Fruit fly (Drosophila melanogaster) whole organism, embryonic: ENCODE results near the gene BomBc3.

Experiments
- Ada2b ChIP-seq: fragments of 200-800 bp; sonication (Bioruptor generic); IDR thresholded peaks from 2 replicates; pipeline ENCODE4 v1.3.6; 2022; ENCODE audit warnings: missing biosample characterization, missing genetic modification characterization
- Asciz ChIP-seq: fragments of 200-800 bp; sonication (Bioruptor generic); optimal IDR thresholded peaks from 2 replicates; lab custom pipeline; 2017; ENCODE audit warnings: missing biosample characterization, mild to moderate bottlenecking, missing genetic modification characterization, missing genetic modification reagents
- BEAF-32 ChIP-seq: fragments of 200-800 bp; sonication (Bioruptor generic); optimal IDR thresholded peaks from 3 replicates; lab custom pipeline; 2017; ENCODE audit warnings: missing biosample characterization, missing genetic modification characterization, mild to moderate bottlenecking, moderate library complexity, missing genetic modification reagents
- CG10209 ChIP-seq: fragments of 200-800 bp; sonication (Bioruptor generic); optimal IDR thresholded peaks from 3 replicates; lab custom pipeline; 2017; ENCODE audit warnings: missing biosample characterization, mild to moderate bottlenecking, missing genetic modification characterization, missing genetic modification reagents
- CG10462 ChIP-seq: fragments of 200-800 bp; sonication (Bioruptor generic); optimal IDR thresholded peaks from 2 replicates; lab custom pipeline; 2016; ENCODE audit warnings: missing biosample characterization, missing genetic modification characterization
- CG11093 ChIP-seq: fragments of 200-800 bp; sonication (Bioruptor generic); IDR thresholded peaks from 3 replicates; pipeline ENCODE4 v1.3.6; 2022; ENCODE audit warnings: missing biosample characterization, missing genetic modification characterization
- CG11695 ChIP-seq: fragments of 200-800 bp; sonication (Bioruptor generic); IDR thresholded peaks from 3 replicates; pipeline ENCODE4 v1.3.6; 2022; ENCODE audit warnings: missing biosample characterization, missing genetic modification characterization
- CG12659 ChIP-seq: fragments of 200-800 bp; sonication (Bioruptor generic); optimal IDR thresholded peaks from 3 replicates; lab custom pipeline; 2017; ENCODE audit warnings: mild to moderate bottlenecking, missing biosample characterization, missing genetic modification reagents, missing genetic modification characterization
- CG1529 ChIP-seq: fragments of 200-800 bp; sonication (Bioruptor generic); optimal IDR thresholded peaks from 3 replicates; lab custom pipeline; 2018; ENCODE audit warnings: missing biosample characterization, missing genetic modification characterization
- CG16863 ChIP-seq: fragments of 200-800 bp; sonication (Bioruptor generic); optimal IDR thresholded peaks from 3 replicates; lab custom pipeline; 2016; ENCODE audit warnings: missing biosample characterization, missing genetic modification characterization
- CG17186 ChIP-seq: fragments of 200-800 bp; sonication (Bioruptor generic); optimal IDR thresholded peaks from 3 replicates; lab custom pipeline; 2017; ENCODE audit warnings: missing biosample characterization, missing genetic modification reagents, missing genetic modification characterization
- CG2116 ChIP-seq: fragments of 200-800 bp; sonication (Bioruptor generic); optimal IDR thresholded peaks from 3 replicates; lab custom pipeline; 2018; ENCODE audit warnings: missing biosample characterization, mild to moderate bottlenecking, missing genetic modification characterization
- CG30403 ChIP-seq: fragments of 200-800 bp; sonication (Bioruptor generic); optimal IDR thresholded peaks from 3 replicates; lab custom pipeline; 2016; ENCODE audit warnings: missing biosample characterization, missing genetic modification characterization
- CG30431 ChIP-seq: fragments of 200-800 bp; sonication (Bioruptor generic); optimal IDR thresholded peaks from 2 replicates; lab custom pipeline; 2017; ENCODE audit warnings: missing biosample characterization, missing genetic modification characterization
- CG31224 ChIP-seq: fragments of 200-800 bp; sonication (Bioruptor generic); IDR thresholded peaks from 2 replicates; pipeline ENCODE4 v1.3.6; 2022; ENCODE audit warnings: missing biosample characterization, missing genetic modification characterization
- CG33213 ChIP-seq: fragments of 200-800 bp; sonication (Bioruptor generic); optimal IDR thresholded peaks from 3 replicates; lab custom pipeline; 2016; ENCODE audit warnings: missing biosample characterization, missing genetic modification characterization
- CG34376 ChIP-seq: fragments of 200-800 bp; sonication (Bioruptor generic); optimal IDR thresholded peaks from 2 replicates; lab custom pipeline; 2018; ENCODE audit warnings: missing biosample characterization, mild to moderate bottlenecking, missing genetic modification characterization
- CG5180 ChIP-seq: fragments of 200-800 bp; sonication (Bioruptor generic); optimal IDR thresholded peaks from 3 replicates; lab custom pipeline; 2017; ENCODE audit warnings: missing biosample characterization, missing genetic modification characterization, mild to moderate bottlenecking, moderate library complexity, missing genetic modification reagents
- CG7963 ChIP-seq: fragments of 200-800 bp; sonication (Bioruptor generic); IDR thresholded peaks from 3 replicates; pipeline ENCODE4 v1.3.6; 2022; ENCODE audit warnings: missing biosample characterization, missing genetic modification characterization; ENCODE audit not compliant: partially characterized antibody
- CG8281 ChIP-seq: fragments of 200-800 bp; sonication (Bioruptor generic); optimal IDR thresholded peaks from 2 replicates; lab custom pipeline; 2018; ENCODE audit warnings: missing biosample characterization, mild to moderate bottlenecking, missing genetic modification characterization, moderate library complexity
- CG8388 ChIP-seq: fragments of 200-800 bp; sonication (Bioruptor generic); optimal IDR thresholded peaks from 2 replicates; lab custom pipeline; 2019; ENCODE audit warnings: missing biosample characterization, mild to moderate bottlenecking, missing genetic modification characterization, moderate library complexity
- Camta ChIP-seq: fragments of 200-800 bp; sonication (Bioruptor generic); optimal IDR thresholded peaks from 2 replicates; lab custom pipeline; 2016; ENCODE audit warnings: missing biosample characterization, missing genetic modification characterization
- Dip3 ChIP-seq: fragments of 200-800 bp; sonication (Bioruptor generic); optimal IDR thresholded peaks from 3 replicates; lab custom pipeline; 2016; ENCODE audit warnings: missing biosample characterization, missing genetic modification characterization
- Drgx ChIP-seq: fragments of 200-800 bp; sonication (Bioruptor generic); IDR thresholded peaks from 2 replicates; pipeline ENCODE4 v1.3.6; 2022; ENCODE audit warnings: missing biosample characterization, missing genetic modification characterization
- H2.0 ChIP-seq: fragments of 200-800 bp; sonication (Bioruptor generic); IDR thresholded peaks from 2 replicates; pipeline ENCODE4 v1.3.6; 2022; ENCODE audit warnings: missing biosample characterization, missing genetic modification characterization
- Hsf ChIP-seq: fragments of 200-800 bp; sonication (Bioruptor generic); optimal IDR thresholded peaks from 3 replicates; lab custom pipeline; 2016; ENCODE audit warnings: missing biosample characterization, missing genetic modification characterization
- Lhr ChIP-seq: fragments of 200-800 bp; sonication (Bioruptor generic); optimal IDR thresholded peaks from 3 replicates; lab custom pipeline; 2017; ENCODE audit warnings: mild to moderate bottlenecking, missing biosample characterization, missing genetic modification reagents, missing genetic modification characterization
- Mad ChIP-seq: fragments of 200-800 bp; sonication (Bioruptor generic); optimal IDR thresholded peaks from 2 replicates; lab custom pipeline; 2016; ENCODE audit warnings: missing biosample characterization, missing genetic modification characterization
- NC2α ChIP-seq: fragments of 200-800 bp; sonication (Bioruptor generic); optimal IDR thresholded peaks from 2 replicates; lab custom pipeline; 2016; ENCODE audit warnings: missing biosample characterization, missing genetic modification characterization
- Nf-YA ChIP-seq: fragments of 200-800 bp; sonication (Bioruptor generic); IDR thresholded peaks from 2 replicates; pipeline ENCODE4 v1.3.6; 2022; ENCODE audit warnings: missing biosample characterization, missing genetic modification characterization
- Oli ChIP-seq: fragments of 200-800 bp; sonication (Bioruptor generic); optimal IDR thresholded peaks from 2 replicates; lab custom pipeline; 2018; ENCODE audit warnings: missing biosample characterization, mild to moderate bottlenecking, missing genetic modification characterization, moderate library complexity
- Rfx ChIP-seq: fragments of 200-800 bp; sonication (Bioruptor generic); IDR thresholded peaks from 2 replicates; pipeline ENCODE4 v1.3.6; 2022; ENCODE audit warnings: missing biosample characterization, missing genetic modification characterization
- Six4 ChIP-seq: fragments of 200-800 bp; sonication (Bioruptor generic); optimal IDR thresholded peaks from 2 replicates; lab custom pipeline; 2016; ENCODE audit warnings: missing biosample characterization, missing genetic modification characterization
- Sry-δ ChIP-seq: fragments of 200-800 bp; sonication (Bioruptor generic); optimal IDR thresholded peaks from 2 replicates; lab custom pipeline; 2016; ENCODE audit warnings: missing biosample characterization, missing genetic modification characterization
- aop ChIP-seq: fragments of 200-800 bp; sonication (Bioruptor generic); IDR thresholded peaks from 2 replicates; pipeline ENCODE4 v1.3.6; 2022; ENCODE audit warnings: missing biosample characterization, missing genetic modification characterization
- bsh ChIP-seq, 2 experiments: fragments of 200-800 bp; sonication (Bioruptor generic); optimal IDR thresholded peaks; 2 replicates each; lab custom pipeline; 2017 to 2018; ENCODE audit warnings: mild to moderate bottlenecking in 2 of 2, missing biosample characterization in 2 of 2, missing genetic modification characterization in 2 of 2, moderate library complexity in 1 of 2
- chm ChIP-seq: fragments of 200-800 bp; sonication (Bioruptor generic); IDR thresholded peaks from 2 replicates; pipeline ENCODE4 v1.3.6; 2022; ENCODE audit warnings: missing biosample characterization, missing genetic modification characterization
- croc ChIP-seq: fragments of 200-800 bp; sonication (Bioruptor generic); conservative IDR thresholded peaks from 3 replicates; pipeline ENCODE4 v1.3.6; 2022; ENCODE audit warnings: missing biosample characterization, missing genetic modification characterization
- dmrt99B ChIP-seq: fragments of 200-800 bp; sonication (Bioruptor generic); optimal IDR thresholded peaks from 2 replicates; lab custom pipeline; 2018; ENCODE audit warnings: missing biosample characterization, mild to moderate bottlenecking, missing genetic modification characterization, moderate library complexity
- ems ChIP-seq: fragments of 200-800 bp; sonication (Bioruptor generic); optimal IDR thresholded peaks from 3 replicates; lab custom pipeline; 2016; ENCODE audit warnings: missing biosample characterization, missing genetic modification characterization
- ham ChIP-seq: fragments of 200-800 bp; sonication (Bioruptor generic); IDR thresholded peaks from 2 replicates; pipeline ENCODE4 v1.3.6; 2022; ENCODE audit warnings: missing biosample characterization, missing genetic modification characterization
- pb ChIP-seq: fragments of 200-800 bp; sonication (Bioruptor generic); optimal IDR thresholded peaks from 3 replicates; lab custom pipeline; 2016; ENCODE audit warnings: missing biosample characterization, missing genetic modification characterization
- sim ChIP-seq: fragments of 200-800 bp; sonication (Bioruptor generic); IDR thresholded peaks from 2 replicates; pipeline ENCODE4 v1.3.6; 2022; ENCODE audit warnings: missing biosample characterization, missing genetic modification characterization
- so ChIP-seq: fragments of 200-800 bp; sonication (Bioruptor generic); IDR thresholded peaks from 3 replicates; pipeline ENCODE4 v1.3.6; 2022; ENCODE audit warnings: missing biosample characterization, missing genetic modification characterization
- sr ChIP-seq: fragments of 200-800 bp; sonication (Bioruptor generic); IDR thresholded peaks from 3 replicates; pipeline ENCODE4 v1.3.6; 2022; ENCODE audit warnings: missing biosample characterization, missing genetic modification characterization
- tll ChIP-seq, 2 experiments: fragments of 200-800 bp in 1 of 2; fragments of >200 bp in 1 of 2; sonication (Bioruptor generic) in 1 of 2; optimal IDR thresholded peaks; 2 replicates each; lab custom pipeline; 2017 to 2019; ENCODE audit warnings: missing biosample characterization in 2 of 2, missing genetic modification characterization in 2 of 2, mild to moderate bottlenecking in 1 of 2, moderate library complexity in 1 of 2
- tna ChIP-seq: fragments of 200-800 bp; sonication (Bioruptor generic); IDR thresholded peaks from 2 replicates; pipeline ENCODE4 v1.3.6; 2022; ENCODE audit warnings: missing biosample characterization, missing genetic modification characterization; ENCODE audit not compliant: partially characterized antibody

BomBc3 gene

dm6 chr3R:22093950-22094349, 7.1 kb downstream of the BomBc3 start (continued):
- TF ChIP-seq tll (GFP tag; optimal IDR thresholded peaks at IDR 0.05; lab: Kevin White, UChicago) (no peak), tna (GFP tag; lab: Robert Waterston, UW) (no peak), Lhr (peak; percentile 82), dmrt99B (tag; lab: Kevin White, UChicago) (no peak), Drgx (no peak)

DNA sequence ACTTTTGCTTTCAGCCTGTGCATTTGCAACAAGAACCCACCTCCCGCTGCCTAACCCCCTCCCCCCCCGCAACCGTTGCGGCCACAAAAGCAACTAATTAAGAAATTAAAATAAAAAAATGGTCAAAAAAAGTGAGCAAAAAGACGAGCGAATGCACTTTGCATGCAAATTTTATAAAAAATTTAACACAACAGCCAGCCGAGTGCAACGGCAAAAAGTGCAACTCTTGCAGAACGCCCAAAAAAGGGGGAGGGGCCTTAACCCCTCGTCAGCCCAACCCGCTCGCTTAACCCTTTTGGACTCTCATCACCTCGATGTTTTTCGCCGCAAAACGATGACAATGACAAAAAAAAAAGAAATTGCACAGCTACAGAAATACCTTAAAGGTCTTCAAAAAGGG, 10.0 kb downstream of the BomBc3 start:
- TF ChIP-seq CG34376 (GFP tag; lab: Kevin White, UChicago) (no peak), Nf-YA (no peak), pb (GFP tag; lab: Kevin White, UChicago) (no peak), CG30403 (no peak), Asciz (no peak), Dip3 (GFP tag; lab: Kevin White, UChicago) (no peak), CG10209 (no peak), CG1529 (GFP tag; lab: Kevin White, UChicago) (no peak), chm (GFP tag; lab: Robert Waterston, UW) (no peak), CG7963 (GFP tag; lab: Robert Waterston, UW) (no peak), sr (GFP tag; lab: Robert Waterston, UW) (no peak), BEAF-32 (GFP tag; lab: Kevin White, UChicago) (no peak), CG16863 (no peak), CG5180 (GFP tag; lab: Kevin White, UChicago) (no peak), Six4 (no peak), CG8388 (GFP tag; lab: Kevin White, UChicago) (no peak), CG33213 (GFP tag; lab: Kevin White, UChicago) (no peak), Hsf (GFP tag; lab: Kevin White, UChicago) (no peak)

dm6 chr3R:22103114-22103513, 16.2 kb downstream of the BomBc3 start, which contains the start of gene CG13407:
Gene CG13407, plus strand, starts transcription at chr3R:22103414.
- no peak for TF ChIP-seq CG31224 (GFP tag; lab: Robert Waterston, UW)
- 0 out of 2 replicates have a peak, but pooled peaks have one; percentile 7 for TF ChIP-seq ham (GFP tag; lab: Robert Waterston, UW)

DNA sequence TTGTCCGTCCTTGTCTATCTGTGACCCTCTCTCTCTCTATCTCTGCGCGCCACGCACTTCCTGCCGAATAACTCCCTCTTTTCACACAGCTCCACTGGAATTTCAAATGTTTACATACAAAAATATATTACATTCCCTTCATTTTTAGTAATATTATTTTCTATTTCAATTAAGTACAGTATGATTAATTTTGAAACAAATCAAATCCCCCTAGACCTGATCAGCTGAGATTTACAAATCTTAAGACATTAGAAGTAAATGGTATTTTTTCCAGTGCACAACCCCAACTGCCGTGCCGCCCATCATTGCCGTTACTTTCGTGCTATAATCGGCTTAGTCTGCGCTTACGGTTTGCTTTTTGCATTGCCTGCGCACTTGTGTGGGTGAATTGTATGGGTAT, 21.4 kb downstream of the BomBc3 start:
- TF ChIP-seq Camta (GFP tag; lab: Kevin White, UChicago) (no peak), BEAF-32 (GFP tag; lab: Kevin White, UChicago) (no peak), CG12659 (GFP tag; lab: Kevin White, UChicago) (peak; percentile 37), Sry-δ (GFP tag; lab: Kevin White, UChicago) (no peak), bsh (GFP tag; optimal IDR thresholded peaks at IDR 0.05; lab: Kevin White, UChicago) (no peak), CG10462 (GFP tag; lab: Kevin White, UChicago) (no peak), CG2116 (GFP tag; lab: Kevin White, UChicago) (no peak), CG17186 (GFP tag; lab: Kevin White, UChicago) (no peak), NC2α (GFP tag; lab: Kevin White, UChicago) (no peak), Mad (GFP tag; lab: Kevin White, UChicago) (no peak), Oli (peak; percentile 42), CG8281 (tag; lab: Kevin White, UChicago) (no peak), Ada2b (GFP tag; lab: Robert Waterston, UW) (peak; percentile 50; the same call in 1 of the 2 replicates), Dip3 (GFP tag; lab: Kevin White, UChicago) (no peak), croc (no peak), CG11093 (GFP tag; lab: Robert Waterston, UW) (0 out of 3 replicates have a peak, but pooled peaks have one; percentile 44), aop (GFP tag; lab: Robert Waterston, UW) (no peak), sim (GFP tag; lab: Robert Waterston, UW) (no peak), Rfx (GFP tag; lab: Robert Waterston, UW) (no peak; the same call in 1 of the 2 replicates), CG11695 (no peak), H2.0 (GFP tag; lab: Robert Waterston, UW) (0 out of 2 replicates have a peak, but pooled peaks have one; percentile 6), ems (no peak), CG30431 (GFP tag; lab: Kevin White, UChicago) (no peak), so (no peak)
